Worm (Caenorhabditis elegans) whole organism, young adult: Measurements from ENCODE around the gene B0294.3.
A peak's percentile ranks its signal among the peaks of the same experiment; 100 is the strongest.

ENCODE experiments used
- B0261.1 ChIP-seq: sonication (generic microtip); optimal IDR thresholded peaks from 2 replicates; lab custom pipeline; 2016; ENCODE audit warnings: mild to moderate bottlenecking, missing genetic modification characterization, moderate library complexity, missing compliant biosample characterization
- C06A6.2 ChIP-seq: fragments of 200-800 bp; sonication (Bioruptor generic); conservative IDR thresholded peaks from 2 replicates; pipeline ENCODE4 v1.3.6; 2022; ENCODE audit warnings: missing genetic modification characterization, missing compliant biosample characterization
- F23B12.7 ChIP-seq: sonication (generic microtip); optimal IDR thresholded peaks from 2 replicates; lab custom pipeline; 2017; ENCODE audit warnings: missing genetic modification characterization, mild to moderate bottlenecking, missing compliant biosample characterization, antibody characterized with exemption, moderate library complexity; ENCODE audit not compliant: insufficient read depth
- bed-1 ChIP-seq: fragments of 200-800 bp; sonication (Bioruptor generic); IDR thresholded peaks from 2 replicates; pipeline ENCODE4 v1.3.6; 2022; ENCODE audit warnings: missing genetic modification reagents, missing genetic modification characterization, missing compliant biosample characterization
- dpff-1 ChIP-seq: sonication (generic microtip); optimal IDR thresholded peaks from 2 replicates; lab custom pipeline; 2017; ENCODE audit warnings: mild to moderate bottlenecking, missing genetic modification characterization, missing compliant biosample characterization
- hmg-20 ChIP-seq: fragments of 200-800 bp; sonication (Bioruptor generic); IDR thresholded peaks from 2 replicates; pipeline ENCODE4 v1.3.6; 2022; ENCODE audit warnings: missing genetic modification reagents, missing genetic modification characterization, missing compliant biosample characterization
- lin-40 ChIP-seq: sonication (generic microtip); optimal IDR thresholded peaks from 2 replicates; lab custom pipeline; 2016; ENCODE audit warnings: missing genetic modification characterization, mild to moderate bottlenecking, missing compliant biosample characterization, missing genotype, missing genetic modification reagents
- madf-3 ChIP-seq: fragments of 200-800 bp; sonication (Bioruptor generic); IDR thresholded peaks from 2 replicates; pipeline ENCODE4 v1.3.6; 2022; ENCODE audit warnings: missing genetic modification reagents, missing genetic modification characterization, missing compliant biosample characterization
- madf-8 ChIP-seq: fragments of 200-800 bp; sonication (Bioruptor generic); conservative IDR thresholded peaks from 2 replicates; pipeline ENCODE4 v1.3.6; 2022; ENCODE audit warnings: missing genetic modification reagents, missing genetic modification characterization, missing compliant biosample characterization
- rpc-1 ChIP-seq, 2 experiments: fragments of 150-350 bp in 1 of 2; sonication (generic microtip) in 1 of 2; optimal IDR thresholded peaks; 2 replicates each; lab custom pipeline; 2014 to 2018; ENCODE audit warnings: missing biosample characterization in 1 of 2, missing genetic modification characterization in 1 of 2, missing genetic modification reagents in 1 of 2, missing genotype in 1 of 2
- tbp1 ChIP-seq: fragments of 200-800 bp; sonication (Bioruptor generic); optimal IDR thresholded peaks from 2 replicates; lab custom pipeline; 2018; ENCODE audit warnings: mild to moderate bottlenecking, missing genetic modification characterization, missing compliant biosample characterization
- tlf-1 ChIP-seq: fragments of 200-800 bp; sonication (Bioruptor generic); optimal IDR thresholded peaks from 2 replicates; lab custom pipeline; 2018; ENCODE audit warnings: mild to moderate bottlenecking, missing genetic modification characterization, missing compliant biosample characterization

Gene B0294.3

ce11 chrX:1935438-1935837 is 43.5 kb downstream of the B0294.3 start (continued):
- no peak for TF ChIP-seq bed-1 (GFP tag; lab: Robert Waterston, UW)
- TF ChIP-seq madf-8 (GFP tag; lab: Robert Waterston, UW), result no peak
- TF ChIP-seq, all 124 proteins: peak for 0

- TF ChIP-seq tlf-1, result no peak
- TF ChIP-seq rpc-1 (optimal IDR thresholded peaks at IDR 0.05; lab: Kevin White, UChicago), result peak; percentile 61
- TF ChIP-seq rpc-1 (tag; optimal IDR thresholded peaks at IDR 0.05; lab: Kevin White, UChicago), result peak; percentile 82
- TF ChIP-seq tbp1 (GFP tag; lab: Kevin White, UChicago), result peak; percentile 86
- 0 out of 2 replicates have a peak, but pooled peaks have one; percentile 61 for TF ChIP-seq madf-3 (GFP tag; lab: Robert Waterston, UW)
- TF ChIP-seq B0261.1 (tag; lab: Kevin White, UChicago), result peak; percentile 68
These were observed 47.3 kb downstream of the B0294.3 start for ce11 chrX:1939248-1939647.

- no peak for TF ChIP-seq F23B12.7 (tag; lab: Kevin White, UChicago)
- no peak for TF ChIP-seq lin-40 (tag; lab: Kevin White, UChicago)
- no peak for TF ChIP-seq hmg-20 (GFP tag; lab: Robert Waterston, UW)
- TF ChIP-seq C06A6.2 (GFP tag; lab: Robert Waterston, UW), result no peak
- TF ChIP-seq dpff-1, result no peak
These were observed 47.9 kb downstream of the B0294.3 start, which contains the start of gene Y59E1A.4 for ce11 chrX:1939887-1940286. TSS of gene Y59E1A.4 (minus strand) at chrX:1939987.
